Fruit fly (Drosophila melanogaster): Measurements from ENCODE around the gene CG31636.
A peak's percentile ranks its signal among the peaks of the same experiment; 100 is the strongest.

The CG31636 gene

DNA sequence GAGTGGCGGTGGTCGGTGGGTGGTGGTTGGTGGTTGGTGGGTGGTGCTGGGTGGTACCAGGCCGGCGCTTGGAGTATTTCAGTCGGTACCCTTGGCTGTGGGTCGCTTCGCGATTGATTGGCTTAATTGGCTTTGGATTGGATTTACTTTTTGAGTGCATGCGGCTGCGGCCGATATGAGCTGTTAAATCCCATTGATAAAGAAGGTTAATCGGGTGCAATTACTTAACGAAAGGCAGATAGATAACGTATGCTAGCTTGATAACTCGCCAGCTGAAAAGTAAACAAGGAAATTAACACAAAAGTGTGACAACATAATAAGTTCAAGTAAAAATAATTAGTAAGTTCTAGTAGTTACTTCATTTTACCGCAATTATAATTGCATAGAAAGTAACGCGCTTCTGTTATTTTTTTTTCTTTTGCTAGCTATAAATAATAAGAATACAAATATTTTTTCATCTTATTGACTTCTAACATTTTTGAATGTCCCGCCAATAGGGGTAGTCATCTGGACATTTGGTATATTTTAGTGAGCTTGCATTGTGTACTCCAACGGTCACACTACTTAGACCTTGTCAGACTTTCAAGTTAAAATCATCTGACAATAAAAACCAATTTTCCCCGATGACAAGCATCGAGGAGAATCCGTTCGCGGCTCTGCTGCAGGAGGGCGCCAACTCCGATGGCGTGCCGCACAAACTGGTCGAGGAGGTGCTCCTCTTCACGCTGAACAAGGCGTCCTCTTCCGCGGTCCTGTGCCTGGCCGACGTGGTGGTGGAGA lies at the start of gene CG31636, which contains the start of gene Ube4A:
CG31636 (minus strand) TSS at position 184 of the 780 bp plus-strand sequence.
Ube4A (plus strand) TSS at position 549 of the 780 bp plus-strand sequence.
- TF ChIP-seq CG17801 (GFP tag; optimal IDR thresholded peaks at IDR 0.05; ENCODE audit: partially characterized antibody) = no peak

DNA sequence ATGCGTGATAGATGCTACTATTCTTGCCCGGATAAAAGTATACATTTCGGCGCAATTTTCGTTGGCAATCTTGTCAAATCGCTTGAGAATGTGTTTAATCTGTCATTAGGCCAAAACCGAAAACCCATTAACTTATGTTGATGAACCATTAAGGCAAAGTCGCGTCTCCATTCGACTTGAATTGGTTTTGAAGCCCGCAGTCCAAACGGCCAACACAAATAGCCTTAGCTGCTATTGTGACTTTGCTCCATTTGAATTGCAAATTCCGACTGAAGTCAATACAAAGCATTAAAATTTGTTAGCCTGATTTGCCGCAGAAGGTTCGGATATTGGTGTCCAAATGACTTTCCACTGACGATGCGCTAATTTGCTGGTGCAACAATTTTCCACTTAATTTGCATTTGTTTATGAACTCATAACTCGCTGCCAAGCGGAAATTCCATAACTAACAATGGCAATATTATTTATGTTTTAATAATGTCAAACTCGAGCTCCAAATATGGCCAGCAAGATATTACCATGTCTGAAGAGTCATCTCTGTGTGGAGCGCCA lies 48.5 kb upstream of the CG31636 start:
- TF ChIP-seq CG17801 (GFP tag; optimal IDR thresholded peaks at IDR 0.05; ENCODE audit: partially characterized antibody) = no peak

DNA sequence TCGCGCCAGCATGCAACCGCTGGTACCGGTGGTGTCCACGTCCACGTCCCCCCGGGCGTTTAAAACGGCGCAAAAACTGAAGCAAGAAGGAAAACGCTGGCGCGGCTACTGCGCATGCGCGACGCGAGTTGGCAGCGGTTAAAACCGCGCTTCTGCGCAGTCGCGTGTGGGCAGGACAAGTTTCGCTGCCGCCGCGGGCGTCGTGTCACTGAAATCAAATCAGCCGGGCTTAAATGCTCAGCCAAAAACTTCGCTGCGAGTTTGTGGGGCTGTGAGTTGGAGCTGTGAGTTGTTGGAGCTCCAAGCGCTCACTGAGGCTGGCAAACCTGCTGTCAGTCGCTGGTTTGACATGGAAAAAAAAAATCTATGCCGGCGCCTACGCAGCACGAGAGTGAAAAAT lies 47.1 kb upstream of the CG31636 start:
- no peak for TF ChIP-seq CG17801 (GFP tag; optimal IDR thresholded peaks at IDR 0.05; ENCODE audit: partially characterized antibody)

DNA sequence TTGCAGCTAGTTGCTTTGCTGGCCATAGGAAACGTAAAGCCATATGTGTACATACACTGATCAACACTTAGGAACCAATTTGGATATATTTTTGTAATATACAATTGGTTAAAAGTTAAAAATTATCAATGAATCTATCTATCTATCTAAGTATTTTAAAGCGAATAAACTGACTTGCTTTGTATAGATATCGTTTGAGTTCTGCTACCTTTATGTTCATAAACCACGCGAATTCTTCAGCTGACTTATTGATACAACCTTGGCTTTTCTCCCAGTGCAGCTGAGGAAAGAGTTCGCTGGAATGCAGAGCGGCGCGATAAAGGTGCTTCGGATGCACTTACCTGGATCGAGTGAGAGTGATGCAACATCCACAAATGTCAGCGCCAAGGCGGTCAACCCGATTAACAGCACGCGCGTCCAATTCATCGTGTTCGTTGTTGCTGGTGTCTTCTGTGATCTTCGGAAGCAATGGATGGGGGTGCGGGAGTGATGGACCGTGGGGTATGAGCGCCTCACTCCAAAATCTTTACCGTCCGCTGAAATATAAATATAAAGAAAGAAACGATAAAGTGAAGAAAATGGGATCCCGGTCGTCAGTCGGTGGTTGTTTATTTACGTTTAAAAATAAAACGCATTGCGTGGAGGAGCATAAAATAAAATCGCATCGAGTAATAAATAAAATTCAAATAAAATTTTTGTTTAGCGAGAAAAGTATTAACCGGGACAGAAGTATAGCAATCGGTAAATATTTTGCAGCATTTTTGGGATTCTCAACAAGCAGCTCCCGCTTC lies 43.7 kb upstream of the CG31636 start:
- TF ChIP-seq CG17801 (GFP tag; optimal IDR thresholded peaks at IDR 0.05; ENCODE audit: partially characterized antibody) = no peak

DNA sequence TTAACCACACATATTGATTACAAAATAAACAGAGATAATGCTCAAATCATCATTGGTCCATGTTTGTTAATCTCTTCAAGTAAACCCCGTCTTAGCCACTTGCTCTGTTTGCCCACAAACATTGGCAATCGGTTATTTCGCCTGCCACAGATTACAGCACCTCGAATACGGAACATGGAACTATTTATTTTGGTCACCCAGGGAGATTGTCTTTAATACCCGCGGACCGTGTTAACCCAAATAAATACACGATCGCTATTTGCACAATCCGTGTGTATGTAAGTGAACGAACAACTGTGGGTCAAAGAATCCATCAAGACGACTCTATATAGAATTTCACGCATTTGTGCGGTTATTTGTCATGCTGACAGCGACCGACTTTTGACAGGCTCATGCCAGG lies 42.8 kb upstream of the CG31636 start:
- no peak for TF ChIP-seq CG17801 (GFP tag; optimal IDR thresholded peaks at IDR 0.05; ENCODE audit: partially characterized antibody)

DNA sequence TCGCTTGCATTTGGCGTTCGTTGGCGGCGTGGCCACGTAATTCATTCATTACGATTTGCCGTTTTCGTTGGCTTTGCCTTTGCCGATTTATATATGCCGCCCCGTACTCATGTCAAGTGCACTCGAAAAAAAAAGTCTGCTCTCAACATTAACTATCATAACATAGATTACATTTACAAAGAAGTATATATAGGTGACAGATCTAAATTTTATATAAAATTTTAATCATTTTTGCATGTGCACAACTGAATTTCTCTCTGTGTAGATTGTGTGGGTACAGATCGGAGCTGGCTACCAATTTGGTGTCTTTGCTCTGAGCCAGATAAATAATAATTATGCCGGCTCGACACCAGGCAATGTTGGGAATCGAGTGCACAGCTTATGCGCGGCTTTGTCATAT lies 40.4 kb upstream of the CG31636 start:
- TF ChIP-seq CG17801 (GFP tag; optimal IDR thresholded peaks at IDR 0.05; ENCODE audit: partially characterized antibody) = no peak

DNA sequence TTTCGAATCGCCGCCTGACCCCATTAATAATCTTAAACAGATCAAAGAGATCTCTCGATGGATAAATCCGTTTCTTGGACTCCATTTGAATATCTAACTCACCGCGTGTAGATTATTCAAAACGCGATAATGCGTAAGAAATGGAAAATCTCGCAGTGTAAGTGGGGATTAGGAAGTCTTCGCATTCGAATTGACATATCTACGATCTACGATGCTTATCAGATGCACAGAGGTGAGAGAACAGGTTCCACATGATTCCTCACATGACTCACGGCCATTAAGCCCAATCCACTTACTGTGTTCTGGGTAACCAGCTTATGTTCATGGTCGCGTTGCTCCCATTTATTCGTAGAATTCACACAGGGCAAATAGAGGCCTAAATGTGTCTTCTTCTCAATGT lies 38.3 kb upstream of the CG31636 start:
- no peak for TF ChIP-seq CG17801 (GFP tag; optimal IDR thresholded peaks at IDR 0.05; ENCODE audit: partially characterized antibody)

DNA sequence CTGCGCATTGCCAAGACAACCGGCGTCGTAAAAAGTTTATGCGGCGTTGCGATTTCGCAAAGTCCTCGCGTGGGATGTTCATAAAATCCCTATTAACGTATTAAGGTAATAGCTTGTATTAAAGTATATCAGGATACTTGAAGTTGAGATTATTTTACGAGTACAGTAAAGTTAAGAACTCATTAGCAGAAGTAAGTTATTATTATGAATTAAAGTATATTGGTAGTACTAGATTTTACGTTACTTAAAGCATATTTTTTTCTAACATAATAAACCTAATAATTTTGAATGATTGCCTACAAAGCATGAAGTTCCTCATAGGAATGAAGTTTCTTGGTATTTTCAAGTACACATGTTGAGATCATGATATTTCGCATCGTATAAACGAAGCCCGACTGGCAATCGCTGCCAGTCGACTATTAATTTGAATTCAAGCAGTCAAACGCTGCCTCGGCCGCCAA lies 35.9 kb upstream of the CG31636 start:
- no peak for TF ChIP-seq CG17801 (GFP tag; optimal IDR thresholded peaks at IDR 0.05; ENCODE audit: partially characterized antibody)

DNA sequence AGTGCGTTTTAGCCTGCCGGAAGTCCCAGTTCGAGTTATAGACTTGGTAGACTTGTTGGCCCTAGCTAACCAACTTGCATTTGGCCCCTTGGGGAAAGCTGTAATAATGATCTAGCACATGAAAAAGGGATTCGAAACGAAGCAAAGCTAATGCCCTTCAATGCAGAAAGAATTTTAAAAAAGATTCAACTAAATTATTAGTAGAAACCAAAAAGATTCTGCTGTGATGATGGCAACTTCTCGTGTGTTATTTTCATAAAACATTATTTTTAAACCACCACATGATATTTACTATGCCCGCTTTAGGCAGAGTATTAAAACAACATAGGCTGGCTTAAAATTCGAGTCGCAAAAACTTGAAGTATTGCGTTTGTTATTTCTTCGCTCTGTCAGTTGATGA lies 34.1 kb upstream of the CG31636 start:
- TF ChIP-seq CG17801 (GFP tag; optimal IDR thresholded peaks at IDR 0.05; ENCODE audit: partially characterized antibody) = no peak

DNA sequence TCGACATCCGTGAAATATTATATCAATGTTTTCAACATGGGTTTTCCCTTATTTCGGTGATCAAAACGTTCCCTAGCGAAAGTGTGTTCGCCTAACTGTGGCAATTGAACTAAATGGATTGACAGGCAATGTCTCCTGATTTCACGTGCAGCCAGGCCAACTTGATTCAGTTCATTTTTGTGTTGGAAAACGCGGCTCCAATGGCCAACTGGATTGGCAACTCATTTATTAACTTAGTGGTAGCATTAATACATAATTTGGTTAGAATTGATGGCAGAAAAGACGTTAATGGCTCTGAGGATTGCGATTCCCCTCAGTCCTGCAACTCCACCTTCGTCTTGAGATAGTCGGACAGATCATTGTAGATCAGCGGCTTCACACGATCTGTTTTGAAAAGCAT lies 28.7 kb upstream of the CG31636 start, which contains the start of gene CG11327:
CG11327 (minus strand) TSS at position 101 of the 400 bp plus-strand sequence.
- no peak for TF ChIP-seq CG17801 (GFP tag; optimal IDR thresholded peaks at IDR 0.05; ENCODE audit: partially characterized antibody)

DNA sequence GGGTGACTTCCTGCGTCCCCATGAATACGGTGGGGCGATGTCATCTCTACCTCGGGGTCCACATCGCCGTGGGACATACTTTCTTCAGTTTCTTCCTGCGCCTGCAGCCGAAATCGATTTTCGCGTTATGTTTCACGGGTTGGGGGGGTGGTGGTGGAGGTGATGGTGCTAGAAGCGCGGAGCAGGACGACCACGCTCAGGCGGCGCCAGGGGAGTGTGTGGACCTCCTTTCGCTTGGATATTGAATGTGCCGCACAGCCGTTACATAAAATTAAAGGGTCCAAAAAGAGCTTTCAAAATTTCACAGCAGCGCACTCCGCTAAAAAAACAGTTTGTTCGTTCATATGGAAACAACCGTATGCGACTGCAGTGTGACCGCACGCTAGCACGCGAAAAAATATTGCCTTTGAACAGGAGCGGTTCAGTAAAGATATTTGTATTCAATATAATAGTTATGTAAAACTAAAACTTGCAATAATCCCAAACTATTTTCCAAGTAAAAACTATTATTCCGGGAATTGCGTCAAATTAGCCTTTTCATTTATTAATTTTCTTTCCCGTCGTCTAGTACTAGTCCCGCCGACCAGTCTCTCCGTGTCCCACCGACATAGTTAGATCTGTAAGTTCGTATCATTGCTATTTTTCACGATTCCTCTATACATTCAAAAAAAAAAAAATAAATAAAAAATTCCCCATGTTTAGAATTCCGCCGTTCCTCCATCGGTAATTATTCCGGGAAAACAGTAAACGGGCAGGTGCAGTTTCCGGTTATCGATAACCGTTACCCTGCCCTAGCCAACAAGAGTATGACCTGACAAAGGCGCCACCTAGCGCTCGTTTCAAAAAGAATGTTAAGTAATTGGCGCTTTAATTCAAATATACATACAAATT lies 26.3 kb upstream of the CG31636 start, which contains the start of gene Nhe3:
Nhe3 (minus strand) TSS at position 373 of the 891 bp plus-strand sequence.
- TF ChIP-seq CG17801 (GFP tag; optimal IDR thresholded peaks at IDR 0.05; ENCODE audit: partially characterized antibody) = peak; percentile 70

DNA sequence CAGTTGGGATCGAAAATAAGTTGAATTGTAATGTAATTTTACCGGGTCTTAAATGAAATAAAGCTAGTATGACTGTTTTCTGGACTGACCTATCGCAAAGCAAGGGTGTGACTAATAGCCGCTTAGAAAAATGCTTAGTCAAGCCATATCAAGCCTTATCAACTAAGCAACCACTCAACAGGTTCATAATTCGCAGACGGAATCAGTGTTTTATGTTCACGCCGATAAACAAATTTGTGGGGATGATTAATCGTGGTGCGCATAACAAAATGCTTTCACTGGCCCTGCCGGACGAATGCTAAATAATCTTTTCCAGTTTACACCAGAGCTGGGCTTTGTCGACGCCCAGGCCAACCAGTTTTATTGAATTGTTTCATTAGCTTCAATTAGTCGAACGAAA lies 25.0 kb upstream of the CG31636 start:
- no peak for TF ChIP-seq CG17801 (GFP tag; optimal IDR thresholded peaks at IDR 0.05; ENCODE audit: partially characterized antibody)

DNA sequence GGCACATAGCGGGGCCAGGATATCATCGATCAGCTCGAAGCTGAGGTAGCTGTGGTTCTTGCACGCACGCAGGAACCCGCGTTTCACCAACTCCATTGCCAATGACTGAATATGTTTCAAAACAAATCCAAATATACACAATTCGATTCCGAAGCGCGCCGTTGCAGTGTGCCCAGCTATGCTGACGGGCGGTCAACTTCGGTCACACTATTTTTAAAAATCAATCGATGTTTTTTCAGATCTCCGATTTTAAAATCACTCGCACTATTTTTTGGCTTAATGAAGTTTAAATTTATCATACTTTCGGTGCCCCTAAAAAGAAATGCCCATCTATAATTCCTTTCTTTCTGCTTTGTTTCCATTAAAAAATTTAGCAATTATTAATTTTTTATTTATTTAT lies 19.5 kb upstream of the CG31636 start, which contains the start of gene Nse1:
Nse1 (minus strand) TSS at position 173 of the 400 bp plus-strand sequence.
- TF ChIP-seq CG17801 (GFP tag; optimal IDR thresholded peaks at IDR 0.05; ENCODE audit: partially characterized antibody) = no peak

DNA sequence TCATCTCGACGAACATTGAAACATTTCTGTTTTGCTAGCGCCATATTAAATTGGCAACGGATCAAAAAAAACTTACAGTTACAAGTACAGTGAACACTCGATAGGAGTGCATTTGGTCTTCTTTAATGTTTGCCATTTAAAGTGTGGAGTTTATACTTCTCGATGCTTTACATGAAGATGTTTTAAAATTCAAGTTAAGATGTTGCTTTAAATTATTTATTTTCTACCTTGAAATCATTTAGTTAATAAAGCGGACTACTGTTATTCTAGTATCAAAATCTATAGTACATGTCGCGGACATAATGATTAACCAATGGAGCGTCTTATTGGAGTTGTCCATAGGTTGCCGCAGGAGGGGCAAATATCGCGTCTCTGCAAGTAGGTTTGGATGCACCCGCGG lies 18.6 kb upstream of the CG31636 start, which contains the start of gene cort:
cort (minus strand) TSS at position 101 of the 400 bp plus-strand sequence.
- peak; percentile 3 for TF ChIP-seq CG17801 (GFP tag; optimal IDR thresholded peaks at IDR 0.05; ENCODE audit: partially characterized antibody)
